Worm (Caenorhabditis elegans) whole organism, L4 larva: ENCODE results near the gene ttr-51.

Experiments
- F37D6.2 ChIP-seq: sonication (generic microtip); optimal IDR thresholded peaks from 2 replicates; lab custom pipeline; 2016; ENCODE audit warnings: mild to moderate bottlenecking, missing genetic modification characterization, missing compliant biosample characterization
- R02D3.7 ChIP-seq: fragments of 150-350 bp; sonication (generic microtip); optimal IDR thresholded peaks from 3 replicates; lab custom pipeline; 2014; ENCODE audit warnings: missing biosample characterization, missing genetic modification characterization
- T20F7.1 ChIP-seq: fragments of 200-800 bp; sonication (Bioruptor generic); optimal IDR thresholded peaks from 2 replicates; lab custom pipeline; 2018; ENCODE audit warnings: mild to moderate bottlenecking, missing genetic modification characterization, missing compliant biosample characterization
- T26A8.4 ChIP-seq: fragments of 200-800 bp; sonication (Bioruptor generic); IDR thresholded peaks from 2 replicates; pipeline ENCODE4 v1.3.6; 2022; ENCODE audit warnings: missing genetic modification characterization, missing compliant biosample characterization
- Y105C5A.15 ChIP-seq: fragments of 200-800 bp; sonication (Bioruptor generic); IDR thresholded peaks from 2 replicates; pipeline ENCODE4 v1.3.6; 2022; ENCODE audit warnings: missing genetic modification characterization, missing compliant biosample characterization
- Y5F2A.4 ChIP-seq: fragments of 200-800 bp; sonication (Bioruptor generic); optimal IDR thresholded peaks from 2 replicates; lab custom pipeline; 2018; ENCODE audit warnings: mild to moderate bottlenecking, missing genetic modification characterization, missing compliant biosample characterization
- ZK337.2 ChIP-seq: fragments of 200-800 bp; sonication (Bioruptor generic); IDR thresholded peaks from 2 replicates; pipeline ENCODE4 v1.3.6; 2022; ENCODE audit warnings: missing genetic modification reagents, missing genetic modification characterization, missing compliant biosample characterization
- arid-1 ChIP-seq: fragments of 200-800 bp; sonication (Bioruptor generic); conservative IDR thresholded peaks from 2 replicates; pipeline ENCODE4 v1.3.6; 2022; ENCODE audit warnings: missing genetic modification reagents, missing genetic modification characterization, missing compliant biosample characterization
- ceh-82 ChIP-seq: sonication (generic microtip); optimal IDR thresholded peaks from 2 replicates; lab custom pipeline; 2017; ENCODE audit warnings: missing biosample characterization, missing genetic modification characterization
- ces-1 ChIP-seq: fragments of 150-350 bp; sonication (generic microtip); optimal IDR thresholded peaks from 4 replicates; lab custom pipeline; 2014; ENCODE audit warnings: missing biosample characterization, missing genetic modification reagents, missing genetic modification characterization
- cey-2 ChIP-seq: sonication (generic microtip); optimal IDR thresholded peaks from 3 replicates; lab custom pipeline; 2017; ENCODE audit warnings: missing genetic modification characterization, mild to moderate bottlenecking, missing compliant biosample characterization, antibody characterized with exemption, borderline replicate concordance; ENCODE audit not compliant: insufficient read depth
- daf-16 ChIP-seq, 3 experiments: sonication (generic microtip); optimal IDR thresholded peaks; 2 replicates each; lab custom pipeline; 2016 to 2017; ENCODE audit warnings: missing genetic modification characterization in 3 of 3, missing genetic modification reagents in 3 of 3, mild to moderate bottlenecking in 2 of 3, missing compliant biosample characterization in 2 of 3, missing biosample characterization in 1 of 3, moderate library complexity in 1 of 3
- daf-8 ChIP-seq: fragments of 200-800 bp; sonication (Bioruptor generic); IDR thresholded peaks from 2 replicates; pipeline ENCODE4 v1.3.6; 2022; ENCODE audit warnings: missing genetic modification characterization, missing compliant biosample characterization
- dmd-9 ChIP-seq: fragments of 200-800 bp; sonication (Bioruptor generic); IDR thresholded peaks from 2 replicates; pipeline ENCODE4 v1.3.6; 2022; ENCODE audit warnings: missing genetic modification reagents, missing genetic modification characterization, missing compliant biosample characterization
- dpl-1 ChIP-seq: fragments of 150-350 bp; optimal IDR thresholded peaks from 2 replicates; lab custom pipeline; 2014; ENCODE audit warnings: missing biosample characterization, missing genetic modification reagents, missing genetic modification characterization
- duxl-1 ChIP-seq: sonication (generic microtip); optimal IDR thresholded peaks from 2 replicates; lab custom pipeline; 2016; ENCODE audit warnings: mild to moderate bottlenecking, missing genetic modification characterization, moderate library complexity, missing compliant biosample characterization; ENCODE audit not compliant: poor library complexity
- dve-1 ChIP-seq: sonication (generic microtip); optimal IDR thresholded peaks from 2 replicates; lab custom pipeline; 2017; ENCODE audit warnings: antibody characterized with exemption, mild to moderate bottlenecking, missing genetic modification characterization, missing compliant biosample characterization; ENCODE audit not compliant: insufficient read depth
- egl-43 ChIP-seq: fragments of 200-800 bp; sonication (Bioruptor generic); IDR thresholded peaks from 2 replicates; pipeline ENCODE4 v1.3.6; 2022; ENCODE audit warnings: missing genetic modification reagents, missing genetic modification characterization, missing compliant biosample characterization
- hif-1 ChIP-seq, 2 experiments: sonication (generic microtip); optimal IDR thresholded peaks; 2 replicates each; lab custom pipeline; 2016 to 2017; ENCODE audit warnings: missing compliant biosample characterization in 2 of 2, missing genetic modification characterization in 2 of 2, missing genetic modification reagents in 2 of 2, missing genotype in 2 of 2, mild to moderate bottlenecking in 1 of 2
- hlh-30 ChIP-seq: sonication (generic microtip); optimal IDR thresholded peaks from 2 replicates; lab custom pipeline; 2017; ENCODE audit warnings: antibody characterized with exemption, mild to moderate bottlenecking, missing genetic modification characterization, missing compliant biosample characterization; ENCODE audit not compliant: insufficient read depth
- lin-38 ChIP-seq: fragments of 200-800 bp; sonication (Bioruptor generic); IDR thresholded peaks from 2 replicates; pipeline ENCODE4 v1.3.6; 2022; ENCODE audit warnings: missing genetic modification reagents, missing genetic modification characterization, missing compliant biosample characterization
- lin-39 ChIP-seq: fragments of 150-350 bp; optimal IDR thresholded peaks from 2 replicates; lab custom pipeline; 2014; ENCODE audit warnings: missing biosample characterization, missing genetic modification reagents, missing genetic modification characterization
- lsy-2 ChIP-seq, 2 experiments: fragments of 150-350 bp in 1 of 2; sonication (generic microtip) in 1 of 2; optimal IDR thresholded peaks; 2 replicates each; lab custom pipeline; 2014 to 2017; ENCODE audit warnings: missing biosample characterization in 2 of 2, missing genetic modification characterization in 2 of 2
- madf-5 ChIP-seq, 2 experiments: fragments of 200-800 bp; sonication (Bioruptor generic); IDR thresholded peaks; 2 replicates each; pipeline ENCODE4 v1.3.6; 2022; ENCODE audit warnings: missing compliant biosample characterization in 2 of 2, missing genetic modification characterization in 2 of 2
- mdt-29 ChIP-seq: fragments of 200-800 bp; sonication (Bioruptor generic); IDR thresholded peaks from 2 replicates; pipeline ENCODE4 v1.3.6; 2022; ENCODE audit warnings: missing genetic modification reagents, missing genetic modification characterization, missing compliant biosample characterization
- mep-1 ChIP-seq: fragments of 150-350 bp; sonication (generic microtip); optimal IDR thresholded peaks from 3 replicates; lab custom pipeline; 2014; ENCODE audit warnings: missing biosample characterization, missing genetic modification characterization
- mes-2 ChIP-seq: sonication (generic microtip); optimal IDR thresholded peaks from 2 replicates; lab custom pipeline; 2016; ENCODE audit warnings: missing genotype, mild to moderate bottlenecking, missing genetic modification characterization, missing compliant biosample characterization; ENCODE audit not compliant: poor library complexity, severe bottlenecking
- mxl-2 ChIP-seq: fragments of 200-800 bp; sonication (Bioruptor generic); conservative IDR thresholded peaks from 2 replicates; pipeline ENCODE4 v1.3.6; 2022; ENCODE audit warnings: missing genetic modification reagents, missing genetic modification characterization, missing compliant biosample characterization
- nhr-11 ChIP-seq: fragments of 150-350 bp; optimal IDR thresholded peaks from 2 replicates; lab custom pipeline; 2014; ENCODE audit warnings: missing biosample characterization, missing genetic modification characterization
- nhr-28 ChIP-seq: fragments of 150-350 bp; optimal IDR thresholded peaks from 2 replicates; lab custom pipeline; 2014; ENCODE audit warnings: missing biosample characterization, missing genetic modification characterization
- nhr-6 ChIP-seq: fragments of 150-350 bp; optimal IDR thresholded peaks from 2 replicates; lab custom pipeline; 2014; ENCODE audit warnings: missing biosample characterization, missing genetic modification characterization
- pha-4 ChIP-seq, 2 experiments: fragments of 150-350 bp in 1 of 2; fragments of 200-800 bp in 1 of 2; sonication (Bioruptor generic) in 1 of 2; IDR thresholded peaks in 1 of 2; optimal IDR thresholded peaks in 1 of 2; 2 replicates each; pipeline versions ENCODE4 v1.3.6 to Lab custom; 2014 to 2022; ENCODE audit warnings: missing genetic modification characterization in 2 of 2, missing genetic modification reagents in 2 of 2, missing biosample characterization in 1 of 2, missing compliant biosample characterization in 1 of 2
- skn-1 ChIP-seq: fragments of 150-350 bp; optimal IDR thresholded peaks from 2 replicates; lab custom pipeline; 2014; ENCODE audit warnings: missing biosample characterization, missing genetic modification characterization
- tra-1 ChIP-seq: fragments of 200-800 bp; sonication (Bioruptor generic); IDR thresholded peaks from 2 replicates; pipeline ENCODE4 v1.3.6; 2022; ENCODE audit warnings: missing genetic modification reagents, missing genetic modification characterization, missing compliant biosample characterization
- zag-1 ChIP-seq: fragments of 150-350 bp; optimal IDR thresholded peaks from 2 replicates; lab custom pipeline; 2014; ENCODE audit warnings: missing biosample characterization, missing genetic modification characterization
- zip-11 ChIP-seq: fragments of 200-800 bp; sonication (Bioruptor generic); IDR thresholded peaks from 2 replicates; pipeline ENCODE4 v1.3.6; 2022; ENCODE audit warnings: missing genetic modification characterization, missing compliant biosample characterization

Gene ttr-51

ce11 chrIV:13238943-13239861 is 12.9 kb downstream of the ttr-51 start, which contains the start of gene tag-115 (continued):
- TF ChIP-seq nhr-11 (tag; lab: Kevin White, UChicago) (no peak), skn-1 (no peak), lin-39 (no peak), daf-16 (GFP tag; optimal IDR thresholded peaks at IDR 0.05; lab: Kevin White, UChicago) (peak in 1 of 2 experiments; percentile 12), daf-16 (tag; optimal IDR thresholded peaks at IDR 0.05; lab: Kevin White, UChicago) (peak; percentile 33), mxl-2 (GFP tag; lab: Robert Waterston, UW) (no peak), Y105C5A.15 (GFP tag; lab: Robert Waterston, UW) (no peak), T26A8.4 (GFP tag; lab: Robert Waterston, UW) (no peak), mdt-29 (no peak), cey-2 (tag; lab: Kevin White, UChicago) (no peak), F37D6.2 (tag; lab: Kevin White, UChicago) (no peak), duxl-1 (tag; lab: Kevin White, UChicago) (peak; percentile 56), Y5F2A.4 (GFP tag; lab: Kevin White, UChicago) (peak; percentile 8), zag-1 (tag; lab: Kevin White, UChicago) (no peak), mes-2 (tag; lab: Kevin White, UChicago) (peak; percentile 61), arid-1 (GFP tag; lab: Robert Waterston, UW) (peak; percentile 83), zip-11 (GFP tag; lab: Robert Waterston, UW) (no peak)
- TF ChIP-seq, all 104 proteins: peak for 30

- TF ChIP-seq dmd-9 (no peak), ZK337.2 (GFP tag; lab: Robert Waterston, UW) (no peak), tra-1 (GFP tag; lab: Robert Waterston, UW) (no peak), pha-4 (GFP tag; IDR thresholded peaks at IDR 0.05; lab: Robert Waterston, UW) (no peak), pha-4 (tag; optimal IDR thresholded peaks at IDR 0.05; lab: Kevin White, UChicago) (no peak), egl-43 (GFP tag; lab: Robert Waterston, UW) (no peak), duxl-1 (tag; lab: Kevin White, UChicago) (no peak), madf-5 (GFP tag; IDR thresholded peaks at IDR 0.05; lab: Robert Waterston, UW) (no peak), daf-8 (GFP tag; lab: Robert Waterston, UW) (no peak), R02D3.7 (no peak)
Observed at ce11 chrIV:13236485-13236884, 15.6 kb downstream of the ttr-51 start, which contains the start of gene pwp-1. TSS of gene pwp-1 (minus strand) at chrIV:13236585.

ce11 chrIV:13231393-13231792 is 20.7 kb downstream of the ttr-51 start:
- TF ChIP-seq zag-1 (tag; lab: Kevin White, UChicago) (no peak), arid-1 (GFP tag; lab: Robert Waterston, UW) (no peak), dmd-9 (no peak), mep-1 (tag; lab: Kevin White, UChicago) (peak; percentile 49), dpl-1 (peak; percentile 50), dve-1 (tag; lab: Kevin White, UChicago) (peak; percentile 4), ceh-82 (tag; lab: Kevin White, UChicago) (no peak), nhr-28 (tag; lab: Kevin White, UChicago) (peak; percentile 9), nhr-6 (peak; percentile 72), hif-1 (tag; optimal IDR thresholded peaks at IDR 0.05; lab: Kevin White, UChicago) (peak in 1 of 2 experiments; percentile 15), pha-4 (GFP tag; IDR thresholded peaks at IDR 0.05; lab: Robert Waterston, UW) (no peak), pha-4 (tag; optimal IDR thresholded peaks at IDR 0.05; lab: Kevin White, UChicago) (peak; percentile 47), lin-38 (GFP tag; lab: Robert Waterston, UW) (peak; percentile 46; the same call in 1 of the 2 replicates), hlh-30 (tag; lab: Kevin White, UChicago) (peak; percentile 39), lsy-2 (tag; optimal IDR thresholded peaks at IDR 0.05; lab: Kevin White, UChicago) (peak; percentile 82 to 98), T20F7.1 (GFP tag; lab: Kevin White, UChicago) (peak; percentile 42), F37D6.2 (tag; lab: Kevin White, UChicago) (no peak), ces-1 (GFP tag; lab: Kevin White, UChicago) (peak; percentile 33)
- TF ChIP-seq, all 104 proteins: peak for 12
